Worm (Caenorhabditis elegans) whole organism, L4/young adult: ENCODE results near the gene T06E8.8.

Experiments used
- dao-5 ChIP-seq: sonication (generic microtip); optimal IDR thresholded peaks from 2 replicates; lab custom pipeline; 2016; ENCODE audit warnings: missing genotype, missing genetic modification characterization, moderate library complexity, missing compliant biosample characterization
- him-1 ChIP-seq: sonication (generic microtip); optimal IDR thresholded peaks from 2 replicates; lab custom pipeline; 2016; ENCODE audit warnings: missing genotype, missing genetic modification reagents, missing genetic modification characterization, missing compliant biosample characterization

- TF ChIP-seq dao-5 (tag; lab: Kevin White, UChicago) (no peak), him-1 (tag; lab: Kevin White, UChicago) (no peak)
Measured at ce11 chrV:10011623-10012022, 31.9 kb upstream of the T06E8.8 start, which contains the start of gene lea-1.
